Fruit fly (Drosophila melanogaster) whole organism, wandering third instar larva: Measurements from ENCODE around the gene AstA-R1.

ENCODE experiments used
- Abd-B ChIP-seq: fragments of >200 bp; optimal IDR thresholded peaks from 2 replicates; lab custom pipeline; 2017; ENCODE audit warnings: missing biosample characterization, missing genetic modification characterization
- CG32264 ChIP-seq: fragments of 200-800 bp; sonication (Bioruptor generic); optimal IDR thresholded peaks from 2 replicates; lab custom pipeline; 2016; ENCODE audit warnings: missing biosample characterization, missing genetic modification characterization
- CG9705 ChIP-seq: fragments of 200-800 bp; sonication (Bioruptor generic); optimal IDR thresholded peaks from 2 replicates; lab custom pipeline; 2018; ENCODE audit warnings: missing biosample characterization, mild to moderate bottlenecking, missing genetic modification characterization
- CrebA ChIP-seq: fragments of 200-800 bp; sonication (Bioruptor generic); optimal IDR thresholded peaks from 2 replicates; lab custom pipeline; 2016; ENCODE audit warnings: missing biosample characterization, mild to moderate bottlenecking, missing genetic modification characterization, borderline replicate concordance
- Dfd ChIP-seq: fragments of >200 bp; optimal IDR thresholded peaks from 2 replicates; lab custom pipeline; 2017; ENCODE audit warnings: missing biosample characterization, missing genetic modification characterization
- Dif ChIP-seq: fragments of 200-275, 200-300 bp; sonication (Bioruptor generic); optimal IDR thresholded peaks from 2 replicates; lab custom pipeline; 2018; ENCODE audit warnings: missing biosample characterization, missing genetic modification characterization; ENCODE audit not compliant: partially characterized antibody
- GATAd ChIP-seq: sonication (Bioruptor generic); optimal IDR thresholded peaks from 2 replicates; lab custom pipeline; 2016; ENCODE audit warnings: missing biosample characterization, missing genetic modification characterization
- HLH106 ChIP-seq: fragments of 200-800 bp; optimal IDR thresholded peaks from 3 replicates; lab custom pipeline; 2019; ENCODE audit warnings: missing biosample characterization, mild to moderate bottlenecking, missing genetic modification characterization, moderate library complexity
- Hnf4 ChIP-seq: fragments of 200-800 bp; sonication (Bioruptor generic); optimal IDR thresholded peaks from 2 replicates; lab custom pipeline; 2016; ENCODE audit warnings: missing biosample characterization, mild to moderate bottlenecking, missing genetic modification characterization
- Hr78 ChIP-seq: fragments of >200 bp; optimal IDR thresholded peaks from 2 replicates; lab custom pipeline; 2017; ENCODE audit warnings: missing biosample characterization, missing genetic modification characterization
- Hr83 ChIP-seq: fragments of 200-300 bp; sonication (Bioruptor generic); optimal IDR thresholded peaks from 2 replicates; lab custom pipeline; 2016; ENCODE audit warnings: missing biosample characterization, mild to moderate bottlenecking, missing genetic modification characterization, moderate library complexity; ENCODE audit not compliant: poor library complexity, severe bottlenecking
- Jra ChIP-seq: sonication (Bioruptor generic); optimal IDR thresholded peaks from 2 replicates; lab custom pipeline; 2016; ENCODE audit warnings: missing biosample characterization, missing genetic modification characterization
- Mio ChIP-seq: sonication (Bioruptor generic); optimal IDR thresholded peaks from 2 replicates; lab custom pipeline; 2016; ENCODE audit warnings: missing biosample characterization, missing genetic modification characterization
- Myc ChIP-seq: fragments of >200 bp; optimal IDR thresholded peaks from 2 replicates; lab custom pipeline; 2017
- N ChIP-seq: fragments of >200 bp; optimal IDR thresholded peaks from 2 replicates; lab custom pipeline; 2018; ENCODE audit warnings: missing biosample characterization, missing external identifiers, missing genetic modification characterization
- OdsH ChIP-seq: fragments of 200-800 bp; sonication (Bioruptor generic); optimal IDR thresholded peaks from 2 replicates; lab custom pipeline; 2016; ENCODE audit warnings: missing biosample characterization, mild to moderate bottlenecking, missing genetic modification characterization
- Rel ChIP-seq, 2 experiments: fragments of 200-800 bp; sonication (Bioruptor generic) in 1 of 2; optimal IDR thresholded peaks; 2 replicates in 1 of 2; 3 replicates in 1 of 2; lab custom pipeline; 2016 to 2019; ENCODE audit warnings: mild to moderate bottlenecking in 2 of 2, missing biosample characterization in 2 of 2, missing genetic modification characterization in 2 of 2, moderate library complexity in 1 of 2
- Sp1 ChIP-seq: fragments of 200-800 bp; sonication (Bioruptor generic); optimal IDR thresholded peaks from 3 replicates; lab custom pipeline; 2019; ENCODE audit warnings: missing biosample characterization, mild to moderate bottlenecking, missing genetic modification characterization, moderate library complexity
- Vsx2 ChIP-seq: fragments of 200-300, 225-300 bp; sonication (Bioruptor generic); optimal IDR thresholded peaks from 2 replicates; lab custom pipeline; 2018; ENCODE audit warnings: missing biosample characterization, missing genetic modification characterization; ENCODE audit not compliant: partially characterized antibody
- br ChIP-seq: fragments of 200-800 bp; sonication (Bioruptor generic); optimal IDR thresholded peaks from 2 replicates; lab custom pipeline; 2016; ENCODE audit warnings: missing biosample characterization, missing genetic modification characterization
- brk ChIP-seq: fragments of 200-800 bp; sonication (Bioruptor generic); optimal IDR thresholded peaks from 2 replicates; lab custom pipeline; 2016; ENCODE audit warnings: missing biosample characterization, mild to moderate bottlenecking, missing genetic modification characterization
- dl ChIP-seq, 2 experiments: fragments of 175-275, 200-275 bp in 1 of 2; fragments of 200-275 bp in 1 of 2; sonication (Bioruptor generic); optimal IDR thresholded peaks; lab custom pipeline; 2018; ENCODE audit warnings: mild to moderate bottlenecking in 2 of 2, missing biosample characterization in 2 of 2, missing genetic modification characterization in 2 of 2, moderate library complexity in 2 of 2; ENCODE audit not compliant: partially characterized antibody in 2 of 2, insufficient read depth in 1 of 2
- dmrt93B ChIP-seq: fragments of 200-800 bp; sonication (Bioruptor generic); optimal IDR thresholded peaks from 2 replicates; lab custom pipeline; 2018; ENCODE audit warnings: missing biosample characterization, mild to moderate bottlenecking, missing genetic modification characterization
- dsf ChIP-seq: sonication (Bioruptor generic); optimal IDR thresholded peaks from 2 replicates; lab custom pipeline; 2016; ENCODE audit warnings: missing biosample characterization, missing genetic modification characterization, borderline replicate concordance
- ey ChIP-seq: fragments of 200-800 bp; sonication (Bioruptor generic); optimal IDR thresholded peaks from 2 replicates; lab custom pipeline; 2016; ENCODE audit warnings: missing biosample characterization, missing genetic modification characterization
- foxo ChIP-seq, 2 experiments: fragments of 200-800 bp; sonication (Bioruptor generic); optimal IDR thresholded peaks; 2 replicates in 1 of 2; 3 replicates in 1 of 2; lab custom pipeline; 2016 to 2017; ENCODE audit warnings: missing biosample characterization in 2 of 2, missing genetic modification characterization in 2 of 2
- fru ChIP-seq: fragments of 200-800 bp; sonication (Bioruptor generic); optimal IDR thresholded peaks from 3 replicates; lab custom pipeline; 2016; ENCODE audit warnings: missing biosample characterization, mild to moderate bottlenecking, missing genetic modification characterization
- h ChIP-seq: fragments of 200-800 bp; sonication (Bioruptor generic); optimal IDR thresholded peaks from 3 replicates; lab custom pipeline; 2016; ENCODE audit warnings: missing biosample characterization, mild to moderate bottlenecking, missing genetic modification characterization
- jim ChIP-seq: fragments of 175-275, 200-325 bp; sonication (Bioruptor generic); optimal IDR thresholded peaks from 2 replicates; lab custom pipeline; 2016; ENCODE audit warnings: missing biosample characterization, mild to moderate bottlenecking, missing genetic modification characterization
- lola ChIP-seq: fragments of >200 bp; optimal IDR thresholded peaks from 2 replicates; lab custom pipeline; 2017; ENCODE audit warnings: missing biosample characterization, missing genetic modification characterization
- pan ChIP-seq: fragments of >200 bp; optimal IDR thresholded peaks from 2 replicates; lab custom pipeline; 2017
- psq ChIP-seq: fragments of 200-800 bp; sonication (Bioruptor generic); optimal IDR thresholded peaks from 3 replicates; lab custom pipeline; 2017; ENCODE audit warnings: missing biosample characterization, mild to moderate bottlenecking, missing genetic modification characterization, moderate library complexity
- rgr ChIP-seq: fragments of 200-800 bp; sonication (Bioruptor generic); optimal IDR thresholded peaks from 3 replicates; lab custom pipeline; 2016; ENCODE audit warnings: missing biosample characterization, mild to moderate bottlenecking, missing genetic modification characterization
- sage ChIP-seq: fragments of 200-800 bp; sonication (Bioruptor generic); optimal IDR thresholded peaks from 2 replicates; lab custom pipeline; 2016; ENCODE audit warnings: missing biosample characterization, mild to moderate bottlenecking, missing genetic modification characterization
- sv ChIP-seq: fragments of 200-800 bp; sonication (Bioruptor generic); optimal IDR thresholded peaks from 3 replicates; lab custom pipeline; 2016; ENCODE audit warnings: missing biosample characterization, missing genetic modification characterization
- tai ChIP-seq: sonication (Bioruptor generic); optimal IDR thresholded peaks from 2 replicates; lab custom pipeline; 2016; ENCODE audit warnings: missing biosample characterization, missing genetic modification characterization
- usp ChIP-seq: fragments of >200 bp; optimal IDR thresholded peaks from 2 replicates; lab custom pipeline; 2017; ENCODE audit warnings: missing biosample characterization, missing genetic modification characterization
- woc ChIP-seq: sonication (Bioruptor generic); optimal IDR thresholded peaks from 2 replicates; lab custom pipeline; 2016; ENCODE audit warnings: missing biosample characterization, mild to moderate bottlenecking, missing genetic modification characterization

The AstA-R1 gene

dm6 chrX:3690631-3691030 lies 116.3 kb downstream of the AstA-R1 start:
- no peak for TF ChIP-seq CrebA (GFP tag; lab: Kevin White, UChicago)
- peak; percentile 35 for TF ChIP-seq brk (GFP tag; lab: Kevin White, UChicago)
- TF ChIP-seq CG32264, result peak; percentile 16
- no peak for TF ChIP-seq usp (GFP tag; lab: Kevin White, UChicago)
- TF ChIP-seq Sp1 (GFP tag; lab: Kevin White, UChicago), result peak; percentile 49
- peak; percentile 63 for TF ChIP-seq h (GFP tag; lab: Kevin White, UChicago)
- peak; percentile 19 for TF ChIP-seq OdsH (GFP tag; lab: Kevin White, UChicago)
- TF ChIP-seq CG9705, result peak; percentile 36
- TF ChIP-seq foxo (GFP tag; optimal IDR thresholded peaks at IDR 0.05; lab: Kevin White, UChicago), result peak in 1 of 2 experiments; percentile 68
- peak; percentile 72 for TF ChIP-seq woc
- TF ChIP-seq sv (GFP tag; lab: Kevin White, UChicago), result no peak
- peak; percentile 26 for TF ChIP-seq dmrt93B (GFP tag; lab: Kevin White, UChicago)
- peak; percentile 24 for TF ChIP-seq Hnf4 (GFP tag; lab: Kevin White, UChicago)
- TF ChIP-seq fru (GFP tag; lab: Kevin White, UChicago), result peak; percentile 64
- peak; percentile 62 for TF ChIP-seq HLH106
- peak; percentile 62 for TF ChIP-seq ey (GFP tag; lab: Kevin White, UChicago)
- peak; percentile 60 for TF ChIP-seq br (GFP tag; lab: Kevin White, UChicago)
- no peak for TF ChIP-seq Jra (GFP tag; lab: Kevin White, UChicago)
- peak; percentile 54 for TF ChIP-seq rgr
- peak; percentile 19 for TF ChIP-seq psq (GFP tag; lab: Kevin White, UChicago)
- TF ChIP-seq Hr83 (GFP tag; lab: Kevin White, UChicago), result no peak

- TF ChIP-seq ey (GFP tag; lab: Kevin White, UChicago) (peak; percentile 78), CG32264 (peak; percentile 27), sv (GFP tag; lab: Kevin White, UChicago) (peak; percentile 50), Mio (no peak), pan (lab: Kevin White, UChicago) (no peak), foxo (GFP tag; optimal IDR thresholded peaks at IDR 0.05; lab: Kevin White, UChicago) (peak in 1 of 2 experiments; percentile 82), Hr78 (GFP tag; lab: Kevin White, UChicago) (no peak), Dfd (GFP tag; lab: Kevin White, UChicago) (peak; percentile 86), Abd-B (GFP tag; lab: Kevin White, UChicago) (no peak), psq (GFP tag; lab: Kevin White, UChicago) (peak; percentile 76), Myc (lab: Kevin White, UChicago) (no peak), rgr (peak; percentile 79), lola (GFP tag; lab: Kevin White, UChicago) (no peak), GATAd (GFP tag; lab: Kevin White, UChicago) (no peak), br (GFP tag; lab: Kevin White, UChicago) (peak; percentile 60), dmrt93B (GFP tag; lab: Kevin White, UChicago) (peak; percentile 36), Hnf4 (GFP tag; lab: Kevin White, UChicago) (peak; percentile 68), N (no peak), Dif (GFP tag; lab: Kevin White, UChicago) (no peak), CrebA (GFP tag; lab: Kevin White, UChicago) (no peak), woc (peak; percentile 64), Rel (GFP tag; optimal IDR thresholded peaks at IDR 0.05; lab: Kevin White, UChicago) (no peak), Rel (tag; optimal IDR thresholded peaks at IDR 0.05; lab: Kevin White, UChicago) (peak; percentile 9), CG9705 (peak; percentile 30), dsf (GFP tag; lab: Kevin White, UChicago) (no peak), fru (GFP tag; lab: Kevin White, UChicago) (peak; percentile 79), usp (GFP tag; lab: Kevin White, UChicago) (no peak), Jra (GFP tag; lab: Kevin White, UChicago) (no peak), HLH106 (peak; percentile 70), tai (GFP tag; lab: Kevin White, UChicago) (peak; percentile 18), Sp1 (GFP tag; lab: Kevin White, UChicago) (peak; percentile 66), h (GFP tag; lab: Kevin White, UChicago) (peak; percentile 78), dl (GFP tag; optimal IDR thresholded peaks at IDR 0.05; lab: Kevin White, UChicago; ENCODE audit: insufficient read depth in 1 of 2, partially characterized antibody in 2 of 2) (no peak), sage (GFP tag; lab: Kevin White, UChicago) (no peak), OdsH (GFP tag; lab: Kevin White, UChicago) (peak; percentile 60), jim (no peak), Vsx2 (GFP tag; lab: Kevin White, UChicago) (no peak), brk (GFP tag; lab: Kevin White, UChicago) (peak; percentile 15), Hr83 (GFP tag; lab: Kevin White, UChicago) (no peak)
- TF ChIP-seq, all 38 proteins: peak for 20
Measured at dm6 chrX:3691623-3692553, 117.6 kb downstream of the AstA-R1 start.
